Worm (Caenorhabditis elegans): ENCODE data around the gene arcp-1.

DNA sequence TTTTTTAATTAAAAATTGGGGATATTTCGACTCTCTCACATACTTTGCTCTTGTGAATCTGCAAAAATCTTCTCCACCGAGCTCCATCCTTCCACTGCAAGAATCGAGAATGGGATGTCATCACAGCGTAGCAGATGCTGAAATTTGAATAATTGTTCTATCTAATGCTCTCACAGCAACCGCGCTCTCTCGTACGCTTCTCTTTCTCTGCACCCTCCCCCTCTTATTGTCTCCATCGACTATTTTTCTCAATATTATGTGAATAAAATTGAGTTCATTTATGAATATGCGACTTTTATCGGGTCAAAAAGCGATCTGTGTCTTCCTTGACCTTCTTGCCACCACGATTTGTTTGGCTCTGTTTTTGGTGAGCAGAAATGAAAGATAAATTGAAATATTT is 25.2 kb downstream of the arcp-1 start, which contains the start of gene F34D10.3:
- TF ChIP-seq skn-1 (tag; optimal IDR thresholded peaks at IDR 0.05) (no peak), aly-2 (tag; optimal IDR thresholded peaks at IDR 0.05) (no peak)
